Fruit fly (Drosophila melanogaster) whole organism, embryonic: ENCODE results near the gene pit.
A peak's percentile ranks its signal among the peaks of the same experiment; 100 is the strongest.

ENCODE experiments used
- Antp ChIP-seq: fragments of 200-800 bp; sonication (Bioruptor generic); optimal IDR thresholded peaks from 3 replicates; lab custom pipeline; 2016; ENCODE audit warnings: missing biosample characterization, missing genetic modification characterization
- CG10959 ChIP-seq: fragments of 200-800 bp; sonication (Bioruptor generic); IDR thresholded peaks from 2 replicates; pipeline ENCODE4 v1.3.6; 2022; ENCODE audit warnings: missing biosample characterization, missing genetic modification characterization
- CG11560 ChIP-seq: fragments of 200-800 bp; sonication (Bioruptor generic); IDR thresholded peaks from 3 replicates; pipeline ENCODE4 v1.3.6; 2022; ENCODE audit warnings: missing biosample characterization, missing genetic modification characterization
- CG11723 ChIP-seq: fragments of 200-800 bp; sonication (Bioruptor generic); optimal IDR thresholded peaks from 2 replicates; lab custom pipeline; 2017; ENCODE audit warnings: missing biosample characterization, mild to moderate bottlenecking, missing genetic modification characterization
- CG12104 ChIP-seq: fragments of 200-800 bp; sonication (Bioruptor generic); optimal IDR thresholded peaks from 3 replicates; lab custom pipeline; 2016; ENCODE audit warnings: missing biosample characterization, missing genetic modification characterization
- CG12155 ChIP-seq: fragments of 200-800 bp; sonication (Bioruptor generic); optimal IDR thresholded peaks from 3 replicates; lab custom pipeline; 2016; ENCODE audit warnings: missing biosample characterization, missing genetic modification characterization
- CG12299 ChIP-seq: fragments of 200-800 bp; sonication (Bioruptor generic); optimal IDR thresholded peaks from 2 replicates; lab custom pipeline; 2018; ENCODE audit warnings: missing biosample characterization, mild to moderate bottlenecking, missing genetic modification characterization
- CG12769 ChIP-seq: fragments of 200-800 bp; sonication (Bioruptor generic); optimal IDR thresholded peaks from 2 replicates; lab custom pipeline; 2019; ENCODE audit warnings: missing biosample characterization, mild to moderate bottlenecking, missing genetic modification characterization, moderate library complexity
- CG13287 ChIP-seq: fragments of 200-800 bp; sonication (Bioruptor generic); IDR thresholded peaks from 2 replicates; pipeline ENCODE4 v1.3.6; 2022; ENCODE audit warnings: missing biosample characterization, missing genetic modification characterization; ENCODE audit not compliant: partially characterized antibody
- CG13424 ChIP-seq: fragments of 200-800 bp; sonication (Bioruptor generic); optimal IDR thresholded peaks from 2 replicates; lab custom pipeline; 2019; ENCODE audit warnings: missing biosample characterization, mild to moderate bottlenecking, missing genetic modification characterization, moderate library complexity
- CG15073 ChIP-seq: fragments of 200-800 bp; sonication (Bioruptor generic); optimal IDR thresholded peaks from 2 replicates; lab custom pipeline; 2016; ENCODE audit warnings: missing biosample characterization, missing genetic modification characterization
- CG1529 ChIP-seq: fragments of 200-800 bp; sonication (Bioruptor generic); optimal IDR thresholded peaks from 3 replicates; lab custom pipeline; 2018; ENCODE audit warnings: missing biosample characterization, missing genetic modification characterization
- CG18262 ChIP-seq: fragments of 200-800 bp; optimal IDR thresholded peaks from 3 replicates; lab custom pipeline; 2019; ENCODE audit warnings: missing biosample characterization, mild to moderate bottlenecking, missing genetic modification characterization, moderate library complexity
- CG3838 ChIP-seq: fragments of 200-800 bp; sonication (Bioruptor generic); optimal IDR thresholded peaks from 3 replicates; lab custom pipeline; 2016; ENCODE audit warnings: missing biosample characterization, missing genetic modification characterization
- CG4730 ChIP-seq: fragments of 200-800 bp; sonication (Bioruptor generic); IDR thresholded peaks from 2 replicates; pipeline ENCODE4 v1.3.6; 2022; ENCODE audit warnings: missing biosample characterization, missing genetic modification characterization
- CG7745 ChIP-seq: fragments of 200-800 bp; sonication (Bioruptor generic); optimal IDR thresholded peaks from 2 replicates; lab custom pipeline; 2018; ENCODE audit warnings: missing biosample characterization, mild to moderate bottlenecking, missing genetic modification characterization, moderate library complexity
- CG8089 ChIP-seq: fragments of 200-800 bp; sonication (Bioruptor generic); optimal IDR thresholded peaks from 3 replicates; lab custom pipeline; 2016; ENCODE audit warnings: missing biosample characterization, missing genetic modification characterization
- CG9817 ChIP-seq: fragments of 200-800 bp; sonication (Bioruptor generic); optimal IDR thresholded peaks from 2 replicates; lab custom pipeline; 2018; ENCODE audit warnings: missing biosample characterization, mild to moderate bottlenecking, missing genetic modification characterization, moderate library complexity
- Dip3 ChIP-seq: fragments of 200-800 bp; sonication (Bioruptor generic); optimal IDR thresholded peaks from 3 replicates; lab custom pipeline; 2016; ENCODE audit warnings: missing biosample characterization, missing genetic modification characterization
- Gug ChIP-seq: fragments of 200-800 bp; sonication (Bioruptor generic); IDR thresholded peaks from 4 replicates; pipeline ENCODE4 v1.3.6; 2022; ENCODE audit warnings: missing biosample characterization, missing genetic modification characterization
- Hey ChIP-seq: fragments of 200-800 bp; sonication (Bioruptor generic); optimal IDR thresholded peaks from 3 replicates; lab custom pipeline; 2018; ENCODE audit warnings: missing biosample characterization, mild to moderate bottlenecking, missing genetic modification characterization
- Kr ChIP-seq: fragments of 200-800 bp; sonication (Bioruptor generic); optimal IDR thresholded peaks from 2 replicates; lab custom pipeline; 2017; ENCODE audit warnings: missing biosample characterization, mild to moderate bottlenecking, missing genetic modification characterization
- Med ChIP-seq: fragments of 200-800 bp; sonication (Bioruptor generic); peaks from one replicate; lab custom pipeline; 2016; ENCODE audit warnings: missing biosample characterization, missing genetic modification characterization, mild to moderate bottlenecking, inconsistent platforms, moderate library complexity
- Scr ChIP-seq: fragments of 200-800 bp; sonication (Bioruptor generic); IDR thresholded peaks from 2 replicates; pipeline ENCODE4 v1.3.6; 2022; ENCODE audit warnings: missing biosample characterization, missing genetic modification characterization; ENCODE audit not compliant: partially characterized antibody
- TFAM ChIP-seq: fragments of 200-800 bp; sonication (Bioruptor generic); optimal IDR thresholded peaks from 2 replicates; lab custom pipeline; 2017; ENCODE audit warnings: missing biosample characterization, missing genetic modification characterization, inconsistent platforms
- Trl ChIP-seq, 3 experiments: fragments of >200 bp in 2 of 3; fragments of 200-800 bp in 1 of 3; sonication (Bioruptor generic) in 1 of 3; optimal IDR thresholded peaks; 2 replicates in 1 of 3; 3 replicates in 2 of 3; lab custom pipeline; 2016 to 2017; ENCODE audit warnings: missing biosample characterization in 1 of 3, missing genetic modification characterization in 1 of 3
- Usf ChIP-seq: fragments of 200-800 bp; sonication (Bioruptor generic); optimal IDR thresholded peaks from 2 replicates; lab custom pipeline; 2017; ENCODE audit warnings: missing genotype, missing biosample characterization, missing genetic modification characterization
- Xbp1 ChIP-seq: fragments of 200-800 bp; sonication (Bioruptor generic); optimal IDR thresholded peaks from 3 replicates; lab custom pipeline; 2016; ENCODE audit warnings: missing biosample characterization, mild to moderate bottlenecking, missing genetic modification characterization
- YL-1 ChIP-seq: fragments of 200-800 bp; sonication (Bioruptor generic); optimal IDR thresholded peaks from 3 replicates; lab custom pipeline; 2017; ENCODE audit warnings: missing biosample characterization, mild to moderate bottlenecking, missing genetic modification characterization
- cas ChIP-seq: fragments of 200-800 bp; sonication (Bioruptor generic); IDR thresholded peaks from 2 replicates; pipeline ENCODE4 v1.3.6; 2022; ENCODE audit warnings: missing biosample characterization, missing genetic modification characterization
- ci ChIP-seq: fragments of 200-800 bp; sonication (Bioruptor generic); IDR thresholded peaks from 3 replicates; pipeline ENCODE4 v1.3.6; 2022; ENCODE audit warnings: missing biosample characterization, missing genetic modification characterization
- crp ChIP-seq, 2 experiments: fragments of 200-800 bp; sonication (Bioruptor generic); optimal IDR thresholded peaks; 2 replicates in 1 of 2; 3 replicates in 1 of 2; lab custom pipeline; 2017; ENCODE audit warnings: missing biosample characterization in 2 of 2, missing genetic modification characterization in 2 of 2, mild to moderate bottlenecking in 1 of 2, moderate library complexity in 1 of 2
- dm ChIP-seq: fragments of 200-800 bp; sonication (Bioruptor generic); optimal IDR thresholded peaks from 3 replicates; lab custom pipeline; 2016; ENCODE audit warnings: missing biosample characterization, missing genetic modification characterization
- exex ChIP-seq: fragments of 200-800 bp; sonication (Bioruptor generic); optimal IDR thresholded peaks from 4 replicates; lab custom pipeline; 2018; ENCODE audit warnings: missing biosample characterization, mild to moderate bottlenecking, missing genetic modification characterization, moderate library complexity
- fd64A ChIP-seq: fragments of 200-800 bp; sonication (Bioruptor generic); optimal IDR thresholded peaks from 3 replicates; lab custom pipeline; 2018; ENCODE audit warnings: missing biosample characterization, mild to moderate bottlenecking, missing genetic modification characterization
- hb ChIP-seq: fragments of 200-800 bp; sonication (Bioruptor generic); IDR thresholded peaks from 3 replicates; pipeline ENCODE4 v1.3.6; 2022; ENCODE audit warnings: missing biosample characterization, missing genetic modification characterization; ENCODE audit not compliant: partially characterized antibody
- her ChIP-seq: fragments of 200-800 bp; sonication (Bioruptor generic); optimal IDR thresholded peaks from 2 replicates; lab custom pipeline; 2016; ENCODE audit warnings: missing biosample characterization, missing genetic modification characterization
- inv ChIP-seq: fragments of 200-800 bp; sonication (Bioruptor generic); IDR thresholded peaks from 2 replicates; pipeline ENCODE4 v1.3.6; 2022; ENCODE audit warnings: missing biosample characterization, missing genetic modification characterization; ENCODE audit not compliant: partially characterized antibody
- jigr1 ChIP-seq: fragments of 200-800 bp; sonication (Bioruptor generic); IDR thresholded peaks from 3 replicates; pipeline ENCODE4 v1.3.6; 2022; ENCODE audit warnings: missing biosample characterization, missing genetic modification characterization
- lilli ChIP-seq: fragments of 200-800 bp; sonication (Bioruptor generic); optimal IDR thresholded peaks from 3 replicates; lab custom pipeline; 2016; ENCODE audit warnings: missing biosample characterization, missing genetic modification characterization
- luna ChIP-seq: fragments of 200-800 bp; sonication (Bioruptor generic); optimal IDR thresholded peaks from 2 replicates; lab custom pipeline; 2016; ENCODE audit warnings: missing biosample characterization, missing genetic modification characterization
- nerfin-1 ChIP-seq: fragments of 200-800 bp; sonication (Bioruptor generic); optimal IDR thresholded peaks from 3 replicates; lab custom pipeline; 2019; ENCODE audit warnings: missing biosample characterization, mild to moderate bottlenecking, missing genetic modification characterization, moderate library complexity
- otp ChIP-seq: fragments of 200-800 bp; sonication (Bioruptor generic); IDR thresholded peaks from 3 replicates; pipeline ENCODE4, ENCODE4 v1.3.6; 2022; ENCODE audit warnings: missing biosample characterization, missing genetic modification characterization
- pnt ChIP-seq: fragments of 200-800 bp; sonication (Bioruptor generic); optimal IDR thresholded peaks from 3 replicates; lab custom pipeline; 2016; ENCODE audit warnings: missing biosample characterization, missing genetic modification characterization
- run ChIP-seq: fragments of 200-800 bp; sonication (Bioruptor generic); optimal IDR thresholded peaks from 3 replicates; lab custom pipeline; 2018; ENCODE audit warnings: missing biosample characterization, mild to moderate bottlenecking, missing genetic modification characterization
- sd ChIP-seq: fragments of 200-800 bp; sonication (Bioruptor generic); optimal IDR thresholded peaks from 3 replicates; lab custom pipeline; 2018; ENCODE audit warnings: missing biosample characterization, mild to moderate bottlenecking, missing genetic modification characterization, moderate library complexity
- ttk ChIP-seq: fragments of 200-800 bp; sonication (Bioruptor generic); IDR thresholded peaks from 2 replicates; pipeline ENCODE4 v2.1.2; 2022; ENCODE audit warnings: missing biosample characterization, missing genetic modification characterization
- usp ChIP-seq: fragments of >200 bp; optimal IDR thresholded peaks from 2 replicates; lab custom pipeline; 2017; ENCODE audit warnings: missing biosample characterization, missing genetic modification characterization
- zen2 ChIP-seq: fragments of 200-800 bp; sonication (Bioruptor generic); IDR thresholded peaks from 3 replicates; pipeline ENCODE4 v1.3.6; 2022; ENCODE audit warnings: missing biosample characterization, missing genetic modification characterization; ENCODE audit not compliant: partially characterized antibody
- zf30C ChIP-seq: fragments of 200-800 bp; sonication (Bioruptor generic); optimal IDR thresholded peaks from 3 replicates; lab custom pipeline; 2018; ENCODE audit warnings: missing biosample characterization, mild to moderate bottlenecking, missing genetic modification characterization

Gene pit

dm6 chr3R:22018777-22019420 is 15.2 kb upstream of the pit start, which contains the start of gene Idh3b (continued):
- TF ChIP-seq CG13424 (tag; lab: Kevin White, UChicago) (no peak), CG9817 (tag; lab: Kevin White, UChicago) (peak; percentile 67), usp (GFP tag; lab: Kevin White, UChicago) (no peak), sd (tag; lab: Kevin White, UChicago) (no peak), CG12299 (no peak), otp (no peak), pnt (GFP tag; lab: Kevin White, UChicago) (peak; percentile 33), luna (peak; percentile 53), zen2 (GFP tag; lab: Robert Waterston, UW) (peak; percentile 94), zf30C (no peak), run (tag; lab: Kevin White, UChicago) (no peak), Trl (optimal IDR thresholded peaks at IDR 0.05; lab: Kevin White, UChicago) (no peak), Trl (GFP tag; optimal IDR thresholded peaks at IDR 0.05; lab: Kevin White, UChicago) (peak; percentile 78), her (GFP tag; lab: Kevin White, UChicago) (peak; percentile 73), CG15073 (GFP tag; lab: Kevin White, UChicago) (no peak), CG7745 (tag; lab: Kevin White, UChicago) (no peak), CG3838 (GFP tag; lab: Kevin White, UChicago) (no peak), jigr1 (GFP tag; lab: Robert Waterston, UW) (no peak; the same call in 2 of the 3 replicates), CG13287 (GFP tag; lab: Robert Waterston, UW) (peak; percentile 98), Antp (peak; percentile 83), TFAM (GFP tag; lab: Kevin White, UChicago) (no peak), CG18262 (tag; lab: Kevin White, UChicago) (no peak), CG11560 (tag; lab: Robert Waterston, UW) (no peak), crp (GFP tag; optimal IDR thresholded peaks at IDR 0.05; lab: Kevin White, UChicago) (peak; percentile 75 to 98), ci (GFP tag; lab: Robert Waterston, UW) (peak; percentile 85), ttk (GFP tag; lab: Robert Waterston, UW) (no peak), exex (tag; lab: Kevin White, UChicago) (peak; percentile 25), CG4730 (GFP tag; lab: Robert Waterston, UW) (no peak), CG12104 (GFP tag; lab: Kevin White, UChicago) (peak; percentile 8), Kr (no peak), hb (GFP tag; lab: Robert Waterston, UW) (peak; percentile 80), CG8089 (GFP tag; lab: Kevin White, UChicago) (no peak), inv (GFP tag; lab: Robert Waterston, UW) (peak; percentile 93), CG11723 (no peak), nerfin-1 (tag; lab: Kevin White, UChicago) (no peak), Med (no peak), Xbp1 (peak; percentile 76), cas (GFP tag; lab: Robert Waterston, UW) (no peak), Scr (peak; percentile 93), CG12769 (no peak), YL-1 (GFP tag; lab: Kevin White, UChicago) (peak; percentile 94), CG1529 (GFP tag; lab: Kevin White, UChicago) (no peak), dm (GFP tag; lab: Kevin White, UChicago) (peak; percentile 65), fd64A (GFP tag; lab: Kevin White, UChicago) (no peak), Usf (GFP tag; lab: Kevin White, UChicago) (peak; percentile 29), CG10959 (peak; percentile 15; the same call in 1 of the 2 replicates), CG12155 (peak; percentile 68), Gug (GFP tag; lab: Robert Waterston, UW) (peak; percentile 80), Hey (tag; lab: Kevin White, UChicago) (no peak), Dip3 (GFP tag; lab: Kevin White, UChicago) (peak; percentile 75), lilli (GFP tag; lab: Kevin White, UChicago) (peak; percentile 76)
